Worm (Caenorhabditis elegans) whole organism, young adult: ENCODE data around the gene aak-1.

Experiments used
- B0035.1 ChIP-seq: sonication (generic microtip); optimal IDR thresholded peaks from 2 replicates; lab custom pipeline; 2016; ENCODE audit warnings: missing genetic modification characterization, mild to moderate bottlenecking, missing compliant biosample characterization, missing genotype, missing genetic modification reagents
- B0261.1 ChIP-seq: sonication (generic microtip); optimal IDR thresholded peaks from 2 replicates; lab custom pipeline; 2016; ENCODE audit warnings: mild to moderate bottlenecking, missing genetic modification characterization, moderate library complexity, missing compliant biosample characterization
- F23B12.7 ChIP-seq: sonication (generic microtip); optimal IDR thresholded peaks from 2 replicates; lab custom pipeline; 2017; ENCODE audit warnings: missing genetic modification characterization, mild to moderate bottlenecking, missing compliant biosample characterization, antibody characterized with exemption, moderate library complexity; ENCODE audit not compliant: insufficient read depth
- F39B2.1 ChIP-seq: fragments of 200-800 bp; sonication (Bioruptor generic); IDR thresholded peaks from 2 replicates; pipeline ENCODE4 v1.3.6; 2022; ENCODE audit warnings: missing genetic modification reagents, missing genetic modification characterization, missing compliant biosample characterization
- F49E8.2 ChIP-seq: sonication (generic microtip); optimal IDR thresholded peaks from 3 replicates; lab custom pipeline; 2017; ENCODE audit warnings: missing genetic modification characterization, mild to moderate bottlenecking, missing compliant biosample characterization, antibody characterized with exemption, moderate library complexity; ENCODE audit not compliant: insufficient read depth
- T07F8.4 ChIP-seq: sonication (generic microtip); optimal IDR thresholded peaks from 2 replicates; lab custom pipeline; 2016; ENCODE audit warnings: mild to moderate bottlenecking, missing genetic modification characterization, moderate library complexity, missing compliant biosample characterization
- akir-1 ChIP-seq: fragments of 200-800 bp; sonication (Bioruptor generic); optimal IDR thresholded peaks from 2 replicates; lab custom pipeline; 2018; ENCODE audit warnings: mild to moderate bottlenecking, missing genetic modification characterization, moderate library complexity, missing compliant biosample characterization
- ama-1 ChIP-seq, 3 experiments: fragments of 150-350 bp in 1 of 3; sonication (generic microtip) in 2 of 3; optimal IDR thresholded peaks; 2 replicates each; lab custom pipeline; 2014 to 2018; ENCODE audit warnings: missing biosample characterization in 2 of 3, missing genetic modification characterization in 2 of 3, missing genetic modification reagents in 2 of 3
- aptf-2 ChIP-seq: fragments of 200-800 bp; sonication (Bioruptor generic); conservative IDR thresholded peaks from 2 replicates; pipeline ENCODE4 v1.3.6; 2022; ENCODE audit warnings: missing genetic modification reagents, missing genetic modification characterization, missing compliant biosample characterization
- aptf-3 ChIP-seq: fragments of 200-800 bp; sonication (Bioruptor generic); IDR thresholded peaks from 2 replicates; pipeline ENCODE4 v1.3.6; 2022; ENCODE audit warnings: missing genetic modification characterization, missing compliant biosample characterization
- athp-1 ChIP-seq: sonication (generic microtip); optimal IDR thresholded peaks from 2 replicates; lab custom pipeline; 2017; ENCODE audit warnings: mild to moderate bottlenecking, missing genetic modification characterization, missing compliant biosample characterization
- attf-3 ChIP-seq: fragments of 200-800 bp; sonication (Bioruptor generic); conservative IDR thresholded peaks from 2 replicates; pipeline ENCODE4 v1.3.6; 2022; ENCODE audit warnings: missing genetic modification reagents, missing genetic modification characterization, missing compliant biosample characterization
- bed-1 ChIP-seq: fragments of 200-800 bp; sonication (Bioruptor generic); IDR thresholded peaks from 2 replicates; pipeline ENCODE4 v1.3.6; 2022; ENCODE audit warnings: missing genetic modification reagents, missing genetic modification characterization, missing compliant biosample characterization
- ceh-100 ChIP-seq: fragments of 200-800 bp; sonication (Bioruptor generic); IDR thresholded peaks from 2 replicates; pipeline ENCODE4 v1.3.6; 2022; ENCODE audit warnings: missing genetic modification reagents, missing genetic modification characterization, missing compliant biosample characterization
- ceh-27 ChIP-seq: fragments of 200-800 bp; sonication (Bioruptor generic); optimal IDR thresholded peaks from 2 replicates; lab custom pipeline; 2018; ENCODE audit warnings: mild to moderate bottlenecking, missing genetic modification characterization, moderate library complexity, missing compliant biosample characterization
- ceh-91 ChIP-seq: fragments of 200-800 bp; sonication (Bioruptor generic); IDR thresholded peaks from 2 replicates; pipeline ENCODE4 v1.3.6; 2022; ENCODE audit warnings: missing genetic modification reagents, missing genetic modification characterization, missing compliant biosample characterization
- chd-7 ChIP-seq: sonication (generic microtip); optimal IDR thresholded peaks from 2 replicates; lab custom pipeline; 2016; ENCODE audit warnings: mild to moderate bottlenecking, missing genetic modification characterization, moderate library complexity, missing compliant biosample characterization
- die-1 ChIP-seq: sonication (generic microtip); optimal IDR thresholded peaks from 2 replicates; lab custom pipeline; 2016; ENCODE audit warnings: missing genotype, mild to moderate bottlenecking, missing genetic modification characterization, missing compliant biosample characterization
- dox-1 ChIP-seq: fragments of 200-800 bp; sonication (Bioruptor generic); IDR thresholded peaks from 2 replicates; pipeline ENCODE4 v1.3.6; 2022; ENCODE audit warnings: missing genetic modification reagents, missing genetic modification characterization, missing compliant biosample characterization
- dpl-1 ChIP-seq: fragments of 150-350 bp; optimal IDR thresholded peaks from 2 replicates; lab custom pipeline; 2014; ENCODE audit warnings: missing biosample characterization, missing genetic modification reagents, missing genetic modification characterization
- efl-1 ChIP-seq: fragments of 150-350 bp; optimal IDR thresholded peaks from 2 replicates; lab custom pipeline; 2014; ENCODE audit warnings: missing biosample characterization, missing genetic modification reagents, missing genetic modification characterization
- ekl-4 ChIP-seq: fragments of 200-800 bp; sonication (Bioruptor generic); IDR thresholded peaks from 2 replicates; pipeline ENCODE4 v1.3.6; 2022; ENCODE audit warnings: missing genetic modification reagents, missing genetic modification characterization, missing compliant biosample characterization
- fkh-3 ChIP-seq: sonication (generic microtip); optimal IDR thresholded peaks from 2 replicates; lab custom pipeline; 2016; ENCODE audit warnings: mild to moderate bottlenecking, missing genetic modification characterization, missing compliant biosample characterization
- hlh-12 ChIP-seq: sonication (generic microtip); optimal IDR thresholded peaks from 2 replicates; lab custom pipeline; 2016; ENCODE audit warnings: missing genetic modification characterization, missing compliant biosample characterization
- hrde-1 ChIP-seq: sonication (generic microtip); optimal IDR thresholded peaks from 2 replicates; lab custom pipeline; 2016; ENCODE audit warnings: missing genetic modification characterization, mild to moderate bottlenecking, missing compliant biosample characterization, moderate library complexity, missing genotype, missing genetic modification reagents, borderline replicate concordance
- lag-1 ChIP-seq: fragments of 200-800 bp; sonication (Bioruptor generic); IDR thresholded peaks from 2 replicates; pipeline ENCODE4 v1.3.6; 2022; ENCODE audit warnings: missing genetic modification reagents, missing genetic modification characterization, missing compliant biosample characterization
- lin-26 ChIP-seq: fragments of 200-800 bp; sonication (Bioruptor generic); IDR thresholded peaks from 2 replicates; pipeline ENCODE4 v1.3.6; 2022; ENCODE audit warnings: missing genetic modification reagents, missing genetic modification characterization, missing compliant biosample characterization
- lin-35 ChIP-seq, 3 experiments: fragments of 150-350 bp in 2 of 3; sonication (generic microtip) in 1 of 3; optimal IDR thresholded peaks; 2 replicates each; lab custom pipeline; 2014 to 2018; ENCODE audit warnings: missing biosample characterization in 3 of 3, missing genetic modification characterization in 3 of 3, missing genetic modification reagents in 3 of 3
- lin-54 ChIP-seq: fragments of 200-800 bp; sonication (Bioruptor generic); optimal IDR thresholded peaks from 2 replicates; lab custom pipeline; 2018; ENCODE audit warnings: mild to moderate bottlenecking, missing genetic modification characterization, missing compliant biosample characterization
- lsy-27 ChIP-seq: sonication (generic microtip); optimal IDR thresholded peaks from 2 replicates; lab custom pipeline; 2017; ENCODE audit warnings: missing genetic modification characterization, mild to moderate bottlenecking, missing compliant biosample characterization, antibody characterized with exemption, missing genotype, borderline replicate concordance; ENCODE audit not compliant: insufficient read depth
- mcd-1 ChIP-seq: fragments of 200-800 bp; sonication (Bioruptor generic); IDR thresholded peaks from 2 replicates; pipeline ENCODE4 v1.3.6; 2022; ENCODE audit warnings: missing genetic modification reagents, missing genetic modification characterization, missing compliant biosample characterization
- mes-4 ChIP-seq: sonication (generic microtip); optimal IDR thresholded peaks from 2 replicates; lab custom pipeline; 2016; ENCODE audit warnings: missing genotype, missing genetic modification characterization, missing compliant biosample characterization
- mxl-1 ChIP-seq: sonication (generic microtip); optimal IDR thresholded peaks from 2 replicates; lab custom pipeline; 2016; ENCODE audit warnings: missing genetic modification characterization, missing compliant biosample characterization
- nhr-80 ChIP-seq: sonication (generic microtip); optimal IDR thresholded peaks from 2 replicates; lab custom pipeline; 2016; ENCODE audit warnings: missing genetic modification characterization, missing compliant biosample characterization
- nhr-90 ChIP-seq: sonication (generic microtip); optimal IDR thresholded peaks from 2 replicates; lab custom pipeline; 2016; ENCODE audit warnings: missing genotype, mild to moderate bottlenecking, missing genetic modification characterization, missing compliant biosample characterization
- pbrm-1 ChIP-seq: fragments of 200-800 bp; sonication (Bioruptor generic); IDR thresholded peaks from 2 replicates; pipeline ENCODE4 v1.3.6; 2022; ENCODE audit warnings: missing genetic modification reagents, missing genetic modification characterization, missing compliant biosample characterization
- snpc-3.4 ChIP-seq: sonication (generic microtip); optimal IDR thresholded peaks from 2 replicates; lab custom pipeline; 2017; ENCODE audit warnings: missing genetic modification characterization, mild to moderate bottlenecking, missing compliant biosample characterization, antibody characterized with exemption, moderate library complexity, missing genotype, missing genetic modification reagents
- sptf-2 ChIP-seq: fragments of 200-800 bp; sonication (Bioruptor generic); optimal IDR thresholded peaks from 2 replicates; lab custom pipeline; 2018; ENCODE audit warnings: mild to moderate bottlenecking, missing genetic modification characterization, missing compliant biosample characterization
- ztf-18 ChIP-seq: sonication (generic microtip); optimal IDR thresholded peaks from 2 replicates; lab custom pipeline; 2016; ENCODE audit warnings: missing genotype, mild to moderate bottlenecking, missing genetic modification characterization, missing compliant biosample characterization
- ztf-25 ChIP-seq: fragments of 200-800 bp; sonication (Bioruptor generic); IDR thresholded peaks from 2 replicates; pipeline ENCODE4 v1.3.6; 2022; ENCODE audit warnings: missing genetic modification reagents, missing genetic modification characterization, missing compliant biosample characterization
- ztf-26 ChIP-seq: sonication (generic microtip); optimal IDR thresholded peaks from 2 replicates; lab custom pipeline; 2017; ENCODE audit warnings: missing genetic modification characterization, missing compliant biosample characterization

Gene aak-1

DNA sequence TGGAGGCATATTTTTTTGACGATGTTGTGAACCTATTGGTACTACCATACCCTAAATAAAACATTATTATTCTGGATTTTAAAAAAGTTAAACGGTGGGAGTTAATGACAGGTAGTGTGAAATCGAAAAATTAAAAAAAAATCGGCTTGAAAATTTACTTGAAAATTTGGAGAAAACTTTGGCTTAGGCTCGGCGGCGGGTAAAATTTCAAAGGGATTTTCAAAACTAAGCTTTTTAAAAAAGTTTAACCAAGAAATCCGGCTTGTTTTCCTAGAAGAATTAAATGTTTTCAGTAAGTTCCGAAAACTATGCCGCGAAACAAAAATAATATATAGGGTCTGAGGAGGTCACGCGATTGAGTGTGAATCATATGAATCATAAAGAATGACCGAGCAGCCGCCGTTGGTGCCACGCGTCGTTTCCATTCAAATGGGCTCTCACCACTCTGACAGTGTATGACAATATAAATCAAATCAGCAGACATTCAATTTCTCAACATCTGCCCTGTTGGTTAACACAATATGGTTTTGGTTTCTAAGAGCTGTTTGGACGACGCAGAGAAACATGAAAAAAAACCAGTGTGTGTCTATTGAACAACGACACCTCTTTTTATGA is at the start of gene aak-1:
TSS of gene aak-1 (minus strand) at position 51 of the 615 bp plus-strand sequence.
- no peak for TF ChIP-seq snpc-3.4 (tag; lab: Kevin White, UChicago)
- TF ChIP-seq F39B2.1 (GFP tag; lab: Robert Waterston, UW), result no peak
- no peak for TF ChIP-seq hrde-1 (tag; lab: Kevin White, UChicago)
- TF ChIP-seq F49E8.2, result no peak
- no peak for TF ChIP-seq ztf-18
- no peak for TF ChIP-seq ceh-91
- TF ChIP-seq ama-1 (optimal IDR thresholded peaks at IDR 0.05; lab: Kevin White, UChicago), result no peak
- TF ChIP-seq ama-1 (GFP tag; optimal IDR thresholded peaks at IDR 0.05; lab: Kevin White, UChicago), result no peak
- no peak for TF ChIP-seq nhr-90 (tag; lab: Kevin White, UChicago)
- no peak for TF ChIP-seq ekl-4
- TF ChIP-seq aptf-2 (GFP tag; lab: Robert Waterston, UW), result no peak
- TF ChIP-seq attf-3 (GFP tag; lab: Robert Waterston, UW), result no peak
- no peak for TF ChIP-seq fkh-3
- no peak for TF ChIP-seq T07F8.4 (tag; lab: Kevin White, UChicago)
- TF ChIP-seq pbrm-1 (GFP tag; lab: Robert Waterston, UW), result no peak
- TF ChIP-seq ceh-100 (GFP tag; lab: Robert Waterston, UW), result no peak

DNA sequence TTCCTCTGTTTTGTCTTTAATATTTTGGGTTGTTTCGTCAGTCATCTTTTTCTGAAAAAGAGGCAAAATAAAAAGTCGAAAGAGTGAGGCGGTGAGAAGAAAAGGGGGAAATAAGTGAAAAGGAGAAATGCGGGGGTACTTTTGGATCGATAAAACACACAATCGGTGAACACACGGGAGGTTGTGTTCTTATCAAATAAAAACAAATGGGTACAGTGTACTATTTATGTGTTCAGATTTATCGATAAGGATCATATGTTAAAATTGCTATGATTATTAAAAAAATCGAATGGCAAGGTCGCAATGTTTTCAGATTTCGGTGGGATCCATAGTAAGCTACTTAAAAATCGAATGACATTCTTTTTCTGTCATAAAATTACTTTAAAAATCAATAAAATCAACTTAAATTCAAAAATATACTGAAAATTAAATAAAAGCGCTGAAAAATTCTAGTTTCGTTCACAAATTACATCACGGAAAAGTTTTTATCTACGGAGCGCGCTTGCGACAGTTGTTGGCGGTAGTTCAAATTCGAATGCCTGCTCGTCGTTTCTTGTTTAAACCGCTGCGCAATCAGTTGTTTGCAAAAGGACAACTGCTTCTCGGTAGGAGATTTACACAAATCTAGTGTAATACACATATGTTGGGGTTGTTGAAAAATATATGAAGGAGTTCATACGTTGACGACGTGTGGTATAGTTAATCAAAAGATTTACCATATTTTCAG is 48.5 kb upstream of the aak-1 start, which contains the start of gene prx-19:
TSS of gene prx-19 (minus strand) at position 51 of the 727 bp plus-strand sequence.
- TF ChIP-seq akir-1 (GFP tag; lab: Kevin White, UChicago) (no peak), lin-35 (GFP tag; optimal IDR thresholded peaks at IDR 0.05; lab: Kevin White, UChicago) (peak in 1 of 3 experiments; percentile 81), efl-1 (GFP tag; lab: Kevin White, UChicago) (peak; percentile 72), mcd-1 (peak; percentile 83), F23B12.7 (peak; percentile 22), lin-26 (GFP tag; lab: Robert Waterston, UW) (no peak), B0261.1 (tag; lab: Kevin White, UChicago) (no peak), ztf-25 (no peak), lag-1 (no peak), nhr-80 (tag; lab: Kevin White, UChicago) (peak; percentile 5), athp-1 (no peak), lin-54 (GFP tag; lab: Kevin White, UChicago) (peak; percentile 80), dpl-1 (peak; percentile 67)

- no peak for TF ChIP-seq B0035.1 (tag; lab: Kevin White, UChicago)
- no peak for TF ChIP-seq mes-4 (tag; lab: Kevin White, UChicago)
- no peak for TF ChIP-seq die-1 (tag; lab: Kevin White, UChicago)
- no peak for TF ChIP-seq ztf-25
- TF ChIP-seq ztf-26 (tag; lab: Kevin White, UChicago), result no peak
- TF ChIP-seq lsy-27, result no peak
- TF ChIP-seq mxl-1 (tag; lab: Kevin White, UChicago), result no peak
- no peak for TF ChIP-seq lin-54 (GFP tag; lab: Kevin White, UChicago)
- TF ChIP-seq bed-1 (GFP tag; lab: Robert Waterston, UW), result no peak
- TF ChIP-seq chd-7 (tag; lab: Kevin White, UChicago), result no peak
- TF ChIP-seq sptf-2 (GFP tag; lab: Kevin White, UChicago), result no peak
- TF ChIP-seq aptf-3 (GFP tag; lab: Robert Waterston, UW), result no peak
- no peak for TF ChIP-seq hlh-12
- no peak for TF ChIP-seq ceh-27 (GFP tag; lab: Kevin White, UChicago)
- TF ChIP-seq nhr-80 (tag; lab: Kevin White, UChicago), result no peak
- TF ChIP-seq dox-1, result no peak
- no peak for TF ChIP-seq ama-1 (optimal IDR thresholded peaks at IDR 0.05; lab: Kevin White, UChicago)
- no peak for TF ChIP-seq ama-1 (GFP tag; optimal IDR thresholded peaks at IDR 0.05; lab: Kevin White, UChicago)
Measured at ce11 chrIII:8807246-8807645, 46.4 kb upstream of the aak-1 start, which contains the start of gene F54F2.7. Gene F54F2.7, minus strand, starts transcription at chrIII:8807346.
